Fruit fly (Drosophila melanogaster) whole organism, adult: Measurements from ENCODE around the gene rols.
A peak's percentile ranks its signal among the peaks of the same experiment; 100 is the strongest.

Source experiments
- CG11617 ChIP-seq: fragments of 200-800 bp; sonication (Bioruptor generic); optimal IDR thresholded peaks from 2 replicates; lab custom pipeline; 2017; ENCODE audit warnings: mild to moderate bottlenecking, missing biosample characterization, missing genetic modification reagents, missing genetic modification characterization
- CG12768 ChIP-seq: fragments of 200-800 bp; sonication (Bioruptor generic); optimal IDR thresholded peaks from 2 replicates; lab custom pipeline; 2017; ENCODE audit warnings: missing biosample characterization, missing genetic modification characterization, mild to moderate bottlenecking, moderate library complexity, missing genetic modification reagents
- CG14711 ChIP-seq: fragments of 200-800 bp; sonication (Bioruptor generic); optimal IDR thresholded peaks from 2 replicates; lab custom pipeline; 2018; ENCODE audit warnings: missing biosample characterization, mild to moderate bottlenecking, missing genetic modification characterization, moderate library complexity
- CG1620 ChIP-seq: fragments of 200-800 bp; sonication (Bioruptor generic); optimal IDR thresholded peaks from 2 replicates; lab custom pipeline; 2016; ENCODE audit warnings: missing biosample characterization, missing genetic modification characterization
- CG33017 ChIP-seq: fragments of 200-800 bp; sonication (Bioruptor generic); optimal IDR thresholded peaks from 2 replicates; lab custom pipeline; 2018; ENCODE audit warnings: missing biosample characterization, mild to moderate bottlenecking, missing genetic modification characterization, moderate library complexity
- CG5204 ChIP-seq: fragments of 200-800 bp; sonication (Bioruptor generic); optimal IDR thresholded peaks from 2 replicates; lab custom pipeline; 2016; ENCODE audit warnings: missing biosample characterization, missing genetic modification characterization
- CG7045 ChIP-seq: fragments of 200-800 bp; sonication (Bioruptor generic); optimal IDR thresholded peaks from 2 replicates; lab custom pipeline; 2017; ENCODE audit warnings: missing biosample characterization, mild to moderate bottlenecking, missing genetic modification characterization
- CG7101 ChIP-seq: fragments of 200-800 bp; sonication (Bioruptor generic); optimal IDR thresholded peaks from 2 replicates; lab custom pipeline; 2018; ENCODE audit warnings: missing biosample characterization, mild to moderate bottlenecking, missing genetic modification characterization, moderate library complexity
- Clk ChIP-seq: fragments of 200-800 bp; sonication (Bioruptor generic); optimal IDR thresholded peaks from 2 replicates; lab custom pipeline; 2017; ENCODE audit warnings: missing biosample characterization, missing genetic modification characterization
- Crg-1 ChIP-seq: fragments of 200-800 bp; sonication (Bioruptor generic); optimal IDR thresholded peaks from 2 replicates; lab custom pipeline; 2016; ENCODE audit warnings: missing biosample characterization, missing genetic modification characterization
- Hr96 ChIP-seq: fragments of 200-800 bp; sonication (Bioruptor generic); optimal IDR thresholded peaks from 2 replicates; lab custom pipeline; 2016; ENCODE audit warnings: missing biosample characterization, missing genetic modification characterization
- Mnt ChIP-seq: fragments of 200-800 bp; sonication (Bioruptor generic); optimal IDR thresholded peaks from 2 replicates; lab custom pipeline; 2016; ENCODE audit warnings: missing biosample characterization, mild to moderate bottlenecking, missing genetic modification characterization
- bab1 ChIP-seq: fragments of 200-800 bp; sonication (Bioruptor generic); optimal IDR thresholded peaks from 3 replicates; lab custom pipeline; 2019; ENCODE audit warnings: missing biosample characterization, mild to moderate bottlenecking, missing genetic modification characterization, moderate library complexity
- cic ChIP-seq: fragments of 200-800 bp; sonication (Bioruptor generic); optimal IDR thresholded peaks from 2 replicates; lab custom pipeline; 2017; ENCODE audit warnings: missing biosample characterization, mild to moderate bottlenecking, missing genetic modification characterization, moderate library complexity
- cnc ChIP-seq, 2 experiments: fragments of >200 bp; optimal IDR thresholded peaks; 2 replicates each; lab custom pipeline; 2017
- kay ChIP-seq: fragments of 200-800 bp; sonication (Bioruptor generic); peaks from one replicate; lab custom pipeline; 2016; ENCODE audit warnings: missing biosample characterization, missing genetic modification characterization, borderline replicate concordance
- ovo ChIP-seq: fragments of 200-800 bp; sonication (Bioruptor generic); optimal IDR thresholded peaks from 2 replicates; lab custom pipeline; 2016; ENCODE audit warnings: missing biosample characterization, missing genetic modification characterization
- pad ChIP-seq: fragments of 200-800 bp; sonication (Bioruptor generic); optimal IDR thresholded peaks from 3 replicates; lab custom pipeline; 2017; ENCODE audit warnings: missing biosample characterization, missing genetic modification characterization, mild to moderate bottlenecking, moderate library complexity, missing genetic modification reagents
- tj ChIP-seq: fragments of 200-800 bp; sonication (Bioruptor generic); optimal IDR thresholded peaks from 3 replicates; lab custom pipeline; 2017; ENCODE audit warnings: missing biosample characterization, mild to moderate bottlenecking, missing genetic modification characterization, moderate library complexity
- toe ChIP-seq: fragments of 200-800 bp; sonication (Bioruptor generic); optimal IDR thresholded peaks from 2 replicates; lab custom pipeline; 2016; ENCODE audit warnings: missing biosample characterization, missing genetic modification characterization

Gene rols

dm6 chr3L:12095960-12096359, 31.3 kb upstream of the rols start:
- no peak for TF ChIP-seq Clk (GFP tag; lab: Kevin White, UChicago)
- TF ChIP-seq CG1620 (GFP tag; lab: Kevin White, UChicago): no peak
- no peak for TF ChIP-seq Mnt (GFP tag; lab: Kevin White, UChicago)
- TF ChIP-seq tj (GFP tag; lab: Kevin White, UChicago): no peak
- TF ChIP-seq CG12768 (GFP tag; lab: Kevin White, UChicago): no peak
- no peak for TF ChIP-seq Hr96 (GFP tag; lab: Kevin White, UChicago)
- no peak for TF ChIP-seq ovo (GFP tag; lab: Kevin White, UChicago)
- no peak for TF ChIP-seq cic (GFP tag; lab: Kevin White, UChicago)
- TF ChIP-seq CG5204 (GFP tag; lab: Kevin White, UChicago): no peak
- TF ChIP-seq pad (GFP tag; lab: Kevin White, UChicago): no peak
- no peak for TF ChIP-seq CG33017 (tag; lab: Kevin White, UChicago)
- TF ChIP-seq CG7101 (tag; lab: Kevin White, UChicago): no peak
- TF ChIP-seq CG7045 (GFP tag; lab: Kevin White, UChicago): no peak
- no peak for TF ChIP-seq toe (GFP tag; lab: Kevin White, UChicago)
- no peak for TF ChIP-seq CG11617

dm6 chr3L:12092860-12093359, 28.3 kb upstream of the rols start:
- TF ChIP-seq tj (GFP tag; lab: Kevin White, UChicago) (peak; percentile 19), CG7101 (tag; lab: Kevin White, UChicago) (no peak)

dm6 chr3L:12090898-12091685, 26.4 kb upstream of the rols start:
- no peak for TF ChIP-seq CG7101 (tag; lab: Kevin White, UChicago)
- TF ChIP-seq toe (GFP tag; lab: Kevin White, UChicago): no peak
- peak; percentile 81 for TF ChIP-seq tj (GFP tag; lab: Kevin White, UChicago)
- no peak for TF ChIP-seq CG7045 (GFP tag; lab: Kevin White, UChicago)
- no peak for TF ChIP-seq CG1620 (GFP tag; lab: Kevin White, UChicago)
- TF ChIP-seq Mnt (GFP tag; lab: Kevin White, UChicago): no peak
- no peak for TF ChIP-seq cnc (optimal IDR thresholded peaks at IDR 0.05; lab: Kevin White, UChicago)
- peak; percentile 66 for TF ChIP-seq bab1
- no peak for TF ChIP-seq kay
- no peak for TF ChIP-seq Clk (GFP tag; lab: Kevin White, UChicago)
- no peak for TF ChIP-seq ovo (GFP tag; lab: Kevin White, UChicago)
- no peak for TF ChIP-seq cic (GFP tag; lab: Kevin White, UChicago)
- no peak for TF ChIP-seq CG5204 (GFP tag; lab: Kevin White, UChicago)
- no peak for TF ChIP-seq Crg-1
- TF ChIP-seq CG33017 (tag; lab: Kevin White, UChicago): no peak
- no peak for TF ChIP-seq CG12768 (GFP tag; lab: Kevin White, UChicago)
- peak; percentile 21 for TF ChIP-seq pad (GFP tag; lab: Kevin White, UChicago)
- TF ChIP-seq Hr96 (GFP tag; lab: Kevin White, UChicago): no peak
- TF ChIP-seq CG11617: no peak
- no peak for TF ChIP-seq CG14711 (tag; lab: Kevin White, UChicago)

- TF ChIP-seq ovo (GFP tag; lab: Kevin White, UChicago): no peak
- TF ChIP-seq CG14711 (tag; lab: Kevin White, UChicago): no peak
- TF ChIP-seq pad (GFP tag; lab: Kevin White, UChicago): peak; percentile 55
Measured at dm6 chr3L:12090184-12090897, 25.7 kb upstream of the rols start.

dm6 chr3L:12088326-12088725, 23.7 kb upstream of the rols start, which contains the start of gene CG17154:
Gene CG17154, plus strand, starts transcription at chr3L:12088626.
- TF ChIP-seq kay: peak; percentile 37
- TF ChIP-seq CG11617: no peak

dm6 chr3L:12085691-12086078, 21.0 kb upstream of the rols start:
- TF ChIP-seq Crg-1 (no peak), CG1620 (GFP tag; lab: Kevin White, UChicago) (no peak), CG11617 (no peak), CG12768 (GFP tag; lab: Kevin White, UChicago) (no peak), CG14711 (tag; lab: Kevin White, UChicago) (no peak), pad (GFP tag; lab: Kevin White, UChicago) (no peak), ovo (GFP tag; lab: Kevin White, UChicago) (no peak), CG7045 (GFP tag; lab: Kevin White, UChicago) (no peak), cic (GFP tag; lab: Kevin White, UChicago) (no peak), tj (GFP tag; lab: Kevin White, UChicago) (no peak)
